Worm (Caenorhabditis elegans): ENCODE measurements around the gene C27A2.12.

The C27A2.12 gene

ce11 chrII:5016977-5017585 is 40.9 kb downstream of the C27A2.12 start (continued):
- no peak for TF ChIP-seq aptf-2 (GFP tag; conservative IDR thresholded peaks at IDR 0.05)
- TF ChIP-seq ztf-25 (GFP tag; IDR thresholded peaks at IDR 0.05): no peak
- no peak for TF ChIP-seq zim-3 (tag; optimal IDR thresholded peaks at IDR 0.05)
- no peak for TF ChIP-seq T07F8.4 (tag; optimal IDR thresholded peaks at IDR 0.05)
- no peak for TF ChIP-seq sea-2 (GFP tag; IDR thresholded peaks at IDR 0.05)
- peak; percentile 63 for TF ChIP-seq attf-5 (GFP tag; optimal IDR thresholded peaks at IDR 0.05)
- peak; percentile 74; the same call in 1 of the 2 replicates for TF ChIP-seq K11D2.4 (GFP tag; IDR thresholded peaks at IDR 0.05)
- no peak for TF ChIP-seq fkh-3 (tag; optimal IDR thresholded peaks at IDR 0.05)
- no peak for TF ChIP-seq tbx-9 (tag; optimal IDR thresholded peaks at IDR 0.05; ENCODE audit: borderline replicate concordance)
- TF ChIP-seq rcor-1 (GFP tag; IDR thresholded peaks at IDR 0.05): no peak
- no peak for TF ChIP-seq egl-44 (GFP tag; IDR thresholded peaks at IDR 0.05)
- TF ChIP-seq mcd-1 (GFP tag; IDR thresholded peaks at IDR 0.05): peak; percentile 56
- peak; percentile 14 for TF ChIP-seq ZK185.1 (tag; optimal IDR thresholded peaks at IDR 0.05; ENCODE audit: poor library complexity, severe bottlenecking)
- TF ChIP-seq B0035.1 (tag; optimal IDR thresholded peaks at IDR 0.05): no peak
- no peak for TF ChIP-seq ztf-26 (tag; optimal IDR thresholded peaks at IDR 0.05)
- no peak for TF ChIP-seq F57A8.1 (GFP tag; optimal IDR thresholded peaks at IDR 0.05)
- TF ChIP-seq tlf-1 (GFP tag; optimal IDR thresholded peaks at IDR 0.05): no peak
- TF ChIP-seq C06A6.2 (GFP tag; conservative IDR thresholded peaks at IDR 0.05): no peak
- 0 out of 2 replicates have a peak, but pooled peaks have one; percentile 36 for TF ChIP-seq pbrm-1 (GFP tag; IDR thresholded peaks at IDR 0.05)
- peak; percentile 17 for TF ChIP-seq ztf-18 (tag; optimal IDR thresholded peaks at IDR 0.05)
- no peak for TF ChIP-seq bed-2 (GFP tag; IDR thresholded peaks at IDR 0.05)
- no peak for TF ChIP-seq B0336.3 (GFP tag; IDR thresholded peaks at IDR 0.05)
- TF ChIP-seq hlh-26 (GFP tag; conservative IDR thresholded peaks at IDR 0.05): no peak
- no peak for TF ChIP-seq F33H1.4 (GFP tag; IDR thresholded peaks at IDR 0.05)
- no peak for TF ChIP-seq athp-1 (tag; optimal IDR thresholded peaks at IDR 0.05)
- TF ChIP-seq lsy-27 (tag; optimal IDR thresholded peaks at IDR 0.05; ENCODE audit: borderline replicate concordance, insufficient read depth): no peak
- no peak for TF ChIP-seq unc-62 (GFP tag; optimal IDR thresholded peaks at IDR 0.05)
- TF ChIP-seq unc-130 (GFP tag; optimal IDR thresholded peaks at IDR 0.05): no peak
- TF ChIP-seq dox-1 (GFP tag; IDR thresholded peaks at IDR 0.05): peak; percentile 60
- TF ChIP-seq egrh-3 (GFP tag; IDR thresholded peaks at IDR 0.05): no peak; the same call in 1 of the 2 replicates
- TF ChIP-seq ztf-22 (GFP tag; optimal IDR thresholded peaks at IDR 0.05): no peak
- no peak for TF ChIP-seq B0261.1 (tag; optimal IDR thresholded peaks at IDR 0.05)
- TF ChIP-seq nfyb-1 (GFP tag; IDR thresholded peaks at IDR 0.05): 0 out of 2 replicates have a peak, but pooled peaks have one; percentile 16
- TF ChIP-seq C17E4.6 (GFP tag; IDR thresholded peaks at IDR 0.05): no peak
- TF ChIP-seq let-526 (GFP tag; IDR thresholded peaks at IDR 0.05): no peak
- peak; percentile 69 for TF ChIP-seq chd-7 (tag; optimal IDR thresholded peaks at IDR 0.05)
- TF ChIP-seq F57C9.4 (tag; optimal IDR thresholded peaks at IDR 0.05): no peak
- no peak for TF ChIP-seq ceh-79 (tag; optimal IDR thresholded peaks at IDR 0.05)
- TF ChIP-seq pha-4 (tag; optimal IDR thresholded peaks at IDR 0.05): no peak
- no peak for TF ChIP-seq aptf-3 (GFP tag; IDR thresholded peaks at IDR 0.05)
- TF ChIP-seq ekl-4 (GFP tag; IDR thresholded peaks at IDR 0.05): 0 out of 2 replicates have a peak, but pooled peaks have one; percentile 33
- peak; percentile 44 for TF ChIP-seq ceh-27 (GFP tag; optimal IDR thresholded peaks at IDR 0.05)
- no peak for TF ChIP-seq atf-7 (tag; optimal IDR thresholded peaks at IDR 0.05)
- TF ChIP-seq nhr-90 (tag; optimal IDR thresholded peaks at IDR 0.05): no peak
- no peak for TF ChIP-seq Y56A3A.18 (GFP tag; IDR thresholded peaks at IDR 0.05)
- no peak for TF ChIP-seq F37B4.10 (GFP tag; IDR thresholded peaks at IDR 0.05)
- no peak for TF ChIP-seq nhr-120 (GFP tag; IDR thresholded peaks at IDR 0.05)
- TF ChIP-seq gei-17 (GFP tag; optimal IDR thresholded peaks at IDR 0.05): no peak
- TF ChIP-seq zfh-2 (GFP tag; conservative IDR thresholded peaks at IDR 0.05): peak; percentile 84
